Fruit fly (Drosophila melanogaster): Measurements from ENCODE around the gene CG8138.

The CG8138 gene

dm6 chr3R:13208451-13208850, 27.3 kb downstream of the CG8138 start:
- TF ChIP-seq rn (GFP tag; IDR thresholded peaks at IDR 0.05) (no peak), CG9948 (tag; optimal IDR thresholded peaks at IDR 0.05) (no peak), EcR (GFP tag; optimal IDR thresholded peaks at IDR 0.05) (no peak), Snoo (tag; optimal IDR thresholded peaks at IDR 0.05) (no peak), CG15710 (tag; optimal IDR thresholded peaks at IDR 0.05) (no peak), CG14655 (GFP tag; optimal IDR thresholded peaks at IDR 0.05) (no peak), Pif1A (GFP tag; optimal IDR thresholded peaks at IDR 0.05) (no peak), CG32121 (GFP tag; IDR thresholded peaks at IDR 0.05) (no peak), CG13204 (GFP tag; optimal IDR thresholded peaks at IDR 0.05) (no peak), CG10348 (GFP tag; IDR thresholded peaks at IDR 0.05) (no peak), Ets98B (GFP tag; IDR thresholded peaks at IDR 0.05) (no peak), gl (tag; optimal IDR thresholded peaks at IDR 0.05) (no peak), Pif1B (GFP tag; optimal IDR thresholded peaks at IDR 0.05) (no peak), CG12605 (GFP tag; IDR thresholded peaks at IDR 0.05) (no peak), CG34367 (tag; optimal IDR thresholded peaks at IDR 0.05) (no peak), CG4496 (GFP tag; IDR thresholded peaks at IDR 0.05) (no peak), fd96Ca (GFP tag; IDR thresholded peaks at IDR 0.05) (no peak), D1 (tag; optimal IDR thresholded peaks at IDR 0.05) (no peak), CG8159 (tag; optimal IDR thresholded peaks at IDR 0.05) (no peak), CG8301 (tag; optimal IDR thresholded peaks at IDR 0.05) (no peak)

DNA sequence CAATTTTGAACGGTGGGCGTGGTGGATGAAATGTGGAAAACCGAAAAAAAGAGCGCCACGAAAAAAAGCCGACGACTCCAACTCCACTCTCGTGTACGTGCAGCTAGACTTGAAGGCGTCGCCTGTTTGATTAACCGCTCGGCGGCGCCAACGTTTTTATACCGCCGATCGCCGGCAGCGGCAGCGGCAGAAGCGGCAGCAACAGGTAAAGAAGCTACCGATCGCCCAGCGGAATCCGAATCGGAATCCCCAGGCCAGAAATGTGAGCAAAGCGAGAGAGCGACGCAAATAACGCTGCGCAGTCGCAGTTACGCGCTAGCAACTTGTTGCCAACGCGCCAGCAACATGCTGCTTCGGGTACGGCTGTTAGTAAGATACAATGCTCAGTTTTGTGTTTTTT, 33.2 kb downstream of the CG8138 start, which contains the start of gene CG8483:
TSS of gene CG8483 (minus strand) at position 119 of the 400 bp plus-strand sequence.
- TF ChIP-seq D1 (tag; optimal IDR thresholded peaks at IDR 0.05) (no peak), CG13204 (GFP tag; optimal IDR thresholded peaks at IDR 0.05) (peak; percentile 41)

- TF ChIP-seq CG14655 (GFP tag; optimal IDR thresholded peaks at IDR 0.05) (peak; percentile 16), Pif1B (GFP tag; optimal IDR thresholded peaks at IDR 0.05) (peak; percentile 27), rn (GFP tag; IDR thresholded peaks at IDR 0.05) (no peak), CG17806 (tag; optimal IDR thresholded peaks at IDR 0.05) (peak; percentile 64), Ets98B (GFP tag; IDR thresholded peaks at IDR 0.05) (no peak), CG10348 (GFP tag; IDR thresholded peaks at IDR 0.05) (no peak), CG12605 (GFP tag; IDR thresholded peaks at IDR 0.05) (no peak), CG8159 (tag; optimal IDR thresholded peaks at IDR 0.05) (peak; percentile 81), CG32121 (GFP tag; IDR thresholded peaks at IDR 0.05) (no peak), CG34367 (tag; optimal IDR thresholded peaks at IDR 0.05) (peak; percentile 3), fd96Ca (GFP tag; IDR thresholded peaks at IDR 0.05) (no peak), CG4496 (GFP tag; IDR thresholded peaks at IDR 0.05) (no peak), D1 (tag; optimal IDR thresholded peaks at IDR 0.05) (no peak), CG13204 (GFP tag; optimal IDR thresholded peaks at IDR 0.05) (no peak), EcR (GFP tag; optimal IDR thresholded peaks at IDR 0.05) (no peak), CG15710 (tag; optimal IDR thresholded peaks at IDR 0.05) (peak; percentile 63), CG9948 (tag; optimal IDR thresholded peaks at IDR 0.05) (peak; percentile 56), Snoo (tag; optimal IDR thresholded peaks at IDR 0.05) (peak; percentile 39), gl (tag; optimal IDR thresholded peaks at IDR 0.05) (no peak), Pif1A (GFP tag; optimal IDR thresholded peaks at IDR 0.05) (peak; percentile 54), CG8301 (tag; optimal IDR thresholded peaks at IDR 0.05) (no peak)
Observed at dm6 chr3R:13215100-13215499, 34.0 kb downstream of the CG8138 start.

- TF ChIP-seq fd96Ca (GFP tag; IDR thresholded peaks at IDR 0.05) (no peak), CG13204 (GFP tag; optimal IDR thresholded peaks at IDR 0.05) (no peak), Ets98B (GFP tag; IDR thresholded peaks at IDR 0.05) (no peak), CG12605 (GFP tag; IDR thresholded peaks at IDR 0.05) (no peak), CG14655 (GFP tag; optimal IDR thresholded peaks at IDR 0.05) (no peak)
Observed at dm6 chr3R:13218733-13219132, 37.6 kb downstream of the CG8138 start.

DNA sequence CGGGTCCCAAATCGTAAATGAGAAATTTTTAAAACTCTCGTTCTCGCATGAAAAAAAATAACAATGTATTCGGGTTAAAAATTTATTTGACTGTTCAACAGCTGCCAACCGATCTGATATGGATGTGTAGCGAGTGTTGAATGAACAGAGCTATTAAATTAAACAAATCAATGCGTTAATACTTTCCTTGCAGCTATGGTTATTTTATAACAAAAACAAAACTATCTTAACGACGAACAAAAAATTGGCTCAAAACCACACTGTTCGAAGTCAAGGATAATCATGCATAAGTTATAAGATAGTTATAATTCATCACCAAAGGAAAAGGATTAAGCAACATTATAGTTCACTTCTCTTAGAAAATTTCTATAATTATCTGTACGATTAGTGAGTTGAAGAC, 39.4 kb downstream of the CG8138 start, which contains the start of gene CG8476:
TSS of gene CG8476 (minus strand) at position 101 of the 400 bp plus-strand sequence.
- no peak for TF ChIP-seq CG10348 (GFP tag; IDR thresholded peaks at IDR 0.05)
- no peak for TF ChIP-seq CG8159 (tag; optimal IDR thresholded peaks at IDR 0.05)
- TF ChIP-seq CG34367 (tag; optimal IDR thresholded peaks at IDR 0.05), result no peak
- TF ChIP-seq Snoo (tag; optimal IDR thresholded peaks at IDR 0.05), result no peak
- TF ChIP-seq gl (tag; optimal IDR thresholded peaks at IDR 0.05), result no peak
- no peak for TF ChIP-seq Pif1A (GFP tag; optimal IDR thresholded peaks at IDR 0.05)
- no peak for TF ChIP-seq CG12605 (GFP tag; IDR thresholded peaks at IDR 0.05)
- TF ChIP-seq fd96Ca (GFP tag; IDR thresholded peaks at IDR 0.05), result no peak

dm6 chr3R:13221820-13222219, 40.7 kb downstream of the CG8138 start:
- TF ChIP-seq CG12605 (GFP tag; IDR thresholded peaks at IDR 0.05) (no peak), CG4496 (GFP tag; IDR thresholded peaks at IDR 0.05) (no peak), Snoo (tag; optimal IDR thresholded peaks at IDR 0.05) (no peak), CG8301 (tag; optimal IDR thresholded peaks at IDR 0.05) (no peak)

- TF ChIP-seq CG8159 (tag; optimal IDR thresholded peaks at IDR 0.05), result no peak
- TF ChIP-seq Pif1B (GFP tag; optimal IDR thresholded peaks at IDR 0.05), result no peak
- TF ChIP-seq rn (GFP tag; IDR thresholded peaks at IDR 0.05), result no peak
- TF ChIP-seq EcR (GFP tag; optimal IDR thresholded peaks at IDR 0.05), result no peak
- TF ChIP-seq Pif1A (GFP tag; optimal IDR thresholded peaks at IDR 0.05), result no peak
- TF ChIP-seq D1 (tag; optimal IDR thresholded peaks at IDR 0.05), result no peak
- TF ChIP-seq CG9948 (tag; optimal IDR thresholded peaks at IDR 0.05), result no peak
- TF ChIP-seq CG4496 (GFP tag; IDR thresholded peaks at IDR 0.05), result no peak
- no peak for TF ChIP-seq Snoo (tag; optimal IDR thresholded peaks at IDR 0.05)
- TF ChIP-seq CG12605 (GFP tag; IDR thresholded peaks at IDR 0.05), result no peak
- no peak for TF ChIP-seq gl (tag; optimal IDR thresholded peaks at IDR 0.05)
- no peak for TF ChIP-seq CG32121 (GFP tag; IDR thresholded peaks at IDR 0.05)
- TF ChIP-seq CG10348 (GFP tag; IDR thresholded peaks at IDR 0.05), result no peak
- no peak for TF ChIP-seq CG34367 (tag; optimal IDR thresholded peaks at IDR 0.05)
- no peak for TF ChIP-seq CG8301 (tag; optimal IDR thresholded peaks at IDR 0.05)
- no peak for TF ChIP-seq fd96Ca (GFP tag; IDR thresholded peaks at IDR 0.05)
- no peak for TF ChIP-seq CG15710 (tag; optimal IDR thresholded peaks at IDR 0.05)
- no peak for TF ChIP-seq Ets98B (GFP tag; IDR thresholded peaks at IDR 0.05)
Observed at dm6 chr3R:13231184-13231583, 50.1 kb downstream of the CG8138 start.

All from whole organism, pupa.